Worm (Caenorhabditis elegans) whole organism, late embryonic: ENCODE measurements around the gene F18E9.3.

Experiments used
- F13H6.1 ChIP-seq: sonication (generic microtip); optimal IDR thresholded peaks from 2 replicates; lab custom pipeline; 2016; ENCODE audit warnings: missing genetic modification characterization, missing compliant biosample characterization
- T23F11.4 ChIP-seq: fragments of 200-800 bp; sonication (Bioruptor generic); optimal IDR thresholded peaks from 2 replicates; lab custom pipeline; 2018; ENCODE audit warnings: mild to moderate bottlenecking, missing genetic modification characterization, missing compliant biosample characterization
- Y22D7AL.16 ChIP-seq: sonication (generic microtip); optimal IDR thresholded peaks from 2 replicates; lab custom pipeline; 2016; ENCODE audit warnings: missing genetic modification characterization, missing compliant biosample characterization
- ama-1 ChIP-seq: fragments of 150-350 bp; optimal IDR thresholded peaks from 2 replicates; lab custom pipeline; 2014
- ceh-30 ChIP-seq: fragments of 150-350 bp; optimal IDR thresholded peaks from 2 replicates; lab custom pipeline; 2014; ENCODE audit warnings: missing biosample characterization, missing genetic modification characterization
- eyg-1 ChIP-seq: sonication (generic microtip); optimal IDR thresholded peaks from 2 replicates; lab custom pipeline; 2016; ENCODE audit warnings: missing genotype, missing genetic modification characterization, missing compliant biosample characterization
- hlh-30 ChIP-seq: sonication (generic microtip); optimal IDR thresholded peaks from 2 replicates; lab custom pipeline; 2017; ENCODE audit warnings: antibody characterized with exemption, missing genetic modification characterization, missing compliant biosample characterization; ENCODE audit not compliant: insufficient read depth
- lim-6 ChIP-seq: sonication (generic microtip); optimal IDR thresholded peaks from 2 replicates; lab custom pipeline; 2016; ENCODE audit warnings: missing genetic modification characterization, missing compliant biosample characterization
- pha-4 ChIP-seq: fragments of 150-350 bp; optimal IDR thresholded peaks from 2 replicates; lab custom pipeline; 2018; ENCODE audit warnings: missing biosample characterization, missing genetic modification reagents, missing genetic modification characterization
- pqm-1 ChIP-seq: sonication (generic microtip); optimal IDR thresholded peaks from 2 replicates; lab custom pipeline; 2016; ENCODE audit warnings: missing genetic modification characterization, missing compliant biosample characterization
- pros-1 ChIP-seq: fragments of 150-350 bp; optimal IDR thresholded peaks from 2 replicates; lab custom pipeline; 2014; ENCODE audit warnings: missing biosample characterization, missing genetic modification reagents, missing genetic modification characterization
- tbx-2 ChIP-seq: sonication (generic microtip); optimal IDR thresholded peaks from 2 replicates; lab custom pipeline; 2016; ENCODE audit warnings: missing genetic modification characterization, missing compliant biosample characterization
- tbx-7 ChIP-seq: sonication (generic microtip); optimal IDR thresholded peaks from 2 replicates; lab custom pipeline; 2016; ENCODE audit warnings: missing genotype, missing genetic modification characterization, missing compliant biosample characterization
- unc-42 ChIP-seq: sonication (generic microtip); optimal IDR thresholded peaks from 2 replicates; lab custom pipeline; 2016; ENCODE audit warnings: missing genotype, missing genetic modification characterization, missing compliant biosample characterization

- no peak for TF ChIP-seq T23F11.4
- no peak for TF ChIP-seq tbx-7 (tag; lab: Kevin White, UChicago)
- TF ChIP-seq ama-1, result no peak
- TF ChIP-seq pqm-1, result no peak
- no peak for TF ChIP-seq tbx-2 (tag; lab: Kevin White, UChicago)
- TF ChIP-seq pros-1, result no peak
- TF ChIP-seq lim-6, result no peak
- no peak for TF ChIP-seq F13H6.1
- TF ChIP-seq hlh-30 (tag; lab: Kevin White, UChicago), result no peak
- no peak for TF ChIP-seq pha-4 (tag; lab: Kevin White, UChicago)
- TF ChIP-seq unc-42 (tag; lab: Kevin White, UChicago), result no peak
- TF ChIP-seq Y22D7AL.16 (tag; lab: Kevin White, UChicago), result no peak
- TF ChIP-seq eyg-1, result no peak
- TF ChIP-seq ceh-30 (tag; lab: Kevin White, UChicago), result no peak
These were observed 21.5 kb upstream of the F18E9.3 start for ce11 chrX:8564451-8564795.
